Worm (Caenorhabditis elegans): Measurements from ENCODE around the gene T01E8.8.

DNA sequence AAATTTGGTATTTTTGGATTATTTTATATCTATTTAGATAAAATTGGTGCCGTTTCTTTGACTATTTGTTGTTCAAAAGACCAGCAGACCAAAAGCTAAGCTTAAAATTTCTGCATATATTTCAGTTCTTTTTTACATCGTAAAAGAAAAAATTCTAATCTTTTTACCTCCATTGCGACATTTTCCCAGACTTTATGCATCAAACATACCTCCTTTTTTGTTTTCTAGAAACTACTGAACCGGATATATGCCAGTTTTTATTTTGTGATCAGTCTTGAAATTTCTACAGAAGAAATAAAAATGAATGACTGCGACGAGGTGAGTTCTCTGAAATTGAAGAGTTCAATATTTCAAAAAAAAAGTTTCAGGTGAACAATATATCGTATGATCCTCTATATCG lies 36.5 kb upstream of the T01E8.8 start, which contains the start of gene srb-6:
- TF ChIP-seq pqm-1 (tag; optimal IDR thresholded peaks at IDR 0.05) (no peak), ahr-1 (tag; optimal IDR thresholded peaks at IDR 0.05) (no peak)

All from whole organism, late embryonic.